Worm (Caenorhabditis elegans): Measurements from ENCODE around the gene F46B3.16.

- no peak for TF ChIP-seq madf-3 (GFP tag; IDR thresholded peaks at IDR 0.05)
- TF ChIP-seq unc-62 (GFP tag; optimal IDR thresholded peaks at IDR 0.05), result no peak
- no peak for TF ChIP-seq egrh-3 (GFP tag; IDR thresholded peaks at IDR 0.05)
- no peak for TF ChIP-seq aptf-3 (GFP tag; IDR thresholded peaks at IDR 0.05)
Observed at ce11 chrV:20623060-20623459, 11.4 kb upstream of the F46B3.16 start, which contains the start of gene F46B3.8.
